Worm (Caenorhabditis elegans): Measurements from ENCODE around the gene col-13.
"Not testable (repeated sequence)": the region's sequence is repeated elsewhere in the genome, so short reads cannot be mapped to it uniquely, and the experiment has no call there.

col-13 gene

DNA sequence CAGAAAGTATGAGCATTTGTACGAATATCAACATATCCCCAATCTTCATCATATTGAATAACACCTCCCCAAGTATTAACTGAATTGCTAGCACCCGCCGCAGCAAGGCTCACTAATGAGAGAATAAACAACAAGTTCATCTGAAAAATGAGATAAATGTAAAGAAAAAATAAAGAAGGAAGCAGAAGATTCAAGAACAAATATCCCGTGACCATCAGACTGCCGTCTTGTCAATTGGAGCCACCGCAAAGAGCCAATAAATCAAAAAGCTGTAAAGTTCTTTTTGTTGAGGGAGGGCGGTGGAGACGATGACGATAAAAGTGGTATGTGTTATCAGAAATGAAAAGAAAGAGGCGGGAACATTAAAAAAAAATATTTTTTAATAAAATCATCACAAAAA is 31.8 kb upstream of the col-13 start, which contains the start of gene Y32F6A.5:
Gene Y32F6A.5, minus strand, starts transcription at position 140 of the 400 bp plus-strand sequence.
- TF ChIP-seq T23F11.4 (GFP tag; optimal IDR thresholded peaks at IDR 0.05) (no peak), tbx-2 (tag; optimal IDR thresholded peaks at IDR 0.05) (no peak), ceh-6 (GFP tag; optimal IDR thresholded peaks at IDR 0.05) (no peak), sdc-2 (tag; optimal IDR thresholded peaks at IDR 0.05) (no peak), sox-2 (GFP tag; IDR thresholded peaks at IDR 0.05) (no peak), hlh-15 (tag; optimal IDR thresholded peaks at IDR 0.05) (no peak), ceh-31 (tag; optimal IDR thresholded peaks at IDR 0.05) (no peak), ama-1 (optimal IDR thresholded peaks at IDR 0.05) (no peak), unc-42 (tag; optimal IDR thresholded peaks at IDR 0.05) (no peak), elt-2 (tag; optimal IDR thresholded peaks at IDR 0.05) (no peak), K02D7.2 (tag; optimal IDR thresholded peaks at IDR 0.05) (no peak), ceh-45 (GFP tag; IDR thresholded peaks at IDR 0.05) (no peak), syd-9 (tag; optimal IDR thresholded peaks at IDR 0.05) (no peak), nfya-1 (tag; optimal IDR thresholded peaks at IDR 0.05) (no peak), fkh-10 (GFP tag; optimal IDR thresholded peaks at IDR 0.05) (no peak), ceh-9 (tag; optimal IDR thresholded peaks at IDR 0.05) (no peak), elt-4 (tag; optimal IDR thresholded peaks at IDR 0.05) (no peak), fkh-6 (tag; optimal IDR thresholded peaks at IDR 0.05) (no peak), pros-1 (tag; optimal IDR thresholded peaks at IDR 0.05) (no peak), hlh-30 (tag; optimal IDR thresholded peaks at IDR 0.05; ENCODE audit: insufficient read depth) (no peak)

- peak; percentile 73; the same call in 1 of the 2 replicates for TF ChIP-seq unc-3 (GFP tag; conservative IDR thresholded peaks at IDR 0.05)
- not testable (repeated sequence) for TF ChIP-seq unc-3 (tag; optimal IDR thresholded peaks at IDR 0.05)
- TF ChIP-seq ceh-45 (GFP tag; IDR thresholded peaks at IDR 0.05), result peak; percentile 66; the same call in 1 of the 2 replicates
Measured at ce11 chrV:10450355-10450754, 28.7 kb upstream of the col-13 start.

- 0 out of 2 replicates have a peak, but pooled peaks have one; percentile 20 for TF ChIP-seq ceh-45 (GFP tag; IDR thresholded peaks at IDR 0.05)
- peak; percentile 56; the same call in 1 of the 2 replicates for TF ChIP-seq unc-3 (GFP tag; conservative IDR thresholded peaks at IDR 0.05)
- TF ChIP-seq unc-3 (tag; optimal IDR thresholded peaks at IDR 0.05), result not testable (repeated sequence)
Measured at ce11 chrV:10449302-10449701, 27.6 kb upstream of the col-13 start.

DNA sequence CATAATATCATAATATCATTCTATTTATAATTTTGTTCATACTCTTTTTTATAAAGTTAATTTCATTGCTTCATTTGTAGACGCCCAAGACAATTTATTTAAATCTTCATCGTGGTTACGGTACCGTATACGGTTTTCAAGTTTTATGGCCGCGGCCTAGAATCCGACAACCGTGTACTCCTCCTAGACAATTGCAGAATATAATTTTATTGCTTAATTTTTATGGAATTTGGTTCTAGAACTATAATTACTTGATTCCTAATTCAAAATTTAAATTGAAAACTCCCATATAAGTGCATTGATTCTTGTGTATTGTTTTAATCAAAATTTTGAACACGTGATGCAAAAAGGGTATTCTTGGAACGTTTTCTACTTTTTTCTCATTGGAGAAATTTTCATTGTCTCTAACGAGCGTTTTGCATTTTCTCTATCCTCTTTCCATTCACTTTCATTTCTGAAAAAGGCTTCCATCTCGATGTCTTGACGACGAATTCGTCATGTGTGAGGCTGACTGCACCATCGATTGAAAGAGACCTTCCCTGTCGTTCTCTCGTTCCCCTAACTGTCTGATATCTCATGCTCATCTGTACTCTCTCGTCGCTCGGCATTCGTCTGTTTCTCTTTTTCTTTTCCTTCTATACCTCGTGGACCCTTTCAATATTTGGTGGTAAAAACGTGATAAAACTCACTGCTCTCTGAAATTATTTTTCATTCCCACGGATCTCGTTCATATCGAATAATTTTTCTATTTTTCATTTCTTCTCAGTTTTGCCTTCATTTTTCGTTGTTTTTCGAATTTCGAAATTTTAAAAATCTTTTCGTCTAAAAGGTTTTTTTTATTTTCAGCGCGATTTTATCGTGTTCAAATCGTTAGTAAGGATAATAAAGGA is 19.7 kb upstream of the col-13 start, which contains the start of gene pap-1:
Gene pap-1, plus strand, starts transcription at position 840 of the 890 bp plus-strand sequence.
- TF ChIP-seq ceh-30 (tag; optimal IDR thresholded peaks at IDR 0.05), result no peak
- TF ChIP-seq madf-2 (tag; optimal IDR thresholded peaks at IDR 0.05), result no peak
- peak; percentile 41 for TF ChIP-seq tbx-7 (tag; optimal IDR thresholded peaks at IDR 0.05)
- peak; percentile 3 for TF ChIP-seq ets-4 (tag; optimal IDR thresholded peaks at IDR 0.05)
- TF ChIP-seq C08G9.2 (tag; optimal IDR thresholded peaks at IDR 0.05), result peak; percentile 37
- TF ChIP-seq nfya-1 (tag; optimal IDR thresholded peaks at IDR 0.05), result peak; percentile 17
- no peak for TF ChIP-seq ttx-3 (tag; optimal IDR thresholded peaks at IDR 0.05)
- no peak for TF ChIP-seq ama-1 (optimal IDR thresholded peaks at IDR 0.05)
- peak; percentile 88 for TF ChIP-seq hlh-30 (tag; optimal IDR thresholded peaks at IDR 0.05; ENCODE audit: insufficient read depth)
- TF ChIP-seq ceh-2 (tag; optimal IDR thresholded peaks at IDR 0.05), result peak; percentile 35
- peak; percentile 21 for TF ChIP-seq zip-5 (tag; optimal IDR thresholded peaks at IDR 0.05)
- peak; percentile 50 for TF ChIP-seq ceh-31 (tag; optimal IDR thresholded peaks at IDR 0.05)

DNA sequence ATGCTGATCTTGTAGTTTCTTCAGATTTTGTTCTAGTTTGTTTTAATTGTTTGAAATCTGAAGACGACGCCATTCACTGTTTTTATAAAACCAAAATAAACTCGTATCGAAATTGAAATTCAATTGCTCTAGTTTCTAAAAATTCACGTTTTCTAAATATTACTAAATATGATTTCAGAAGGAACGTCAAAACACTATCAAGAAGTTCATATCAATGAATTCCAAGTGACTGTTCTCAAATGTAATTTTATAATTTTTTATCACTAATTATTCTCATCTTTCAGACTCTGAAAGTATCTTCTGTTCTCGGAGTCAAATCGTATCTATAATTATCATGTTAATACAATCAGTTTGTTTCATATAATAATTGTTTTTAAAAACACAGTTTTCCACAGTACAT is 19.0 kb upstream of the col-13 start, which contains the start of gene snf-10:
Gene snf-10, minus strand, starts transcription at position 101 of the 400 bp plus-strand sequence.
- no peak for TF ChIP-seq pat-9 (tag; optimal IDR thresholded peaks at IDR 0.05)

All from whole organism, late embryonic.